Worm (Caenorhabditis elegans): ENCODE data around the gene srd-2.

ce11 chrII:10147502-10147901, 40.2 kb downstream of the srd-2 start:
- TF ChIP-seq cebp-2 (GFP tag; IDR thresholded peaks at IDR 0.05) (no peak), unc-62 (GFP tag; optimal IDR thresholded peaks at IDR 0.05) (no peak), ama-1 (optimal IDR thresholded peaks at IDR 0.05) (no peak), ama-1 (GFP tag; optimal IDR thresholded peaks at IDR 0.05) (no peak), C06A6.2 (GFP tag; conservative IDR thresholded peaks at IDR 0.05) (no peak), ztf-22 (GFP tag; optimal IDR thresholded peaks at IDR 0.05) (no peak), nfya-1 (tag; optimal IDR thresholded peaks at IDR 0.05; ENCODE audit: borderline replicate concordance, insufficient read depth) (no peak), ztf-6 (GFP tag; IDR thresholded peaks at IDR 0.05) (no peak), Y95B8A.8 (GFP tag; IDR thresholded peaks at IDR 0.05) (no peak), Y67H2A.10 (GFP tag; conservative IDR thresholded peaks at IDR 0.05) (no peak), egrh-3 (GFP tag; IDR thresholded peaks at IDR 0.05) (no peak), nhr-90 (tag; optimal IDR thresholded peaks at IDR 0.05) (no peak), lsy-27 (tag; optimal IDR thresholded peaks at IDR 0.05; ENCODE audit: borderline replicate concordance, insufficient read depth) (no peak)
